Worm (Caenorhabditis elegans) whole organism, young adult: ENCODE data around the gene rrf-3.

Experiments
- T26A5.8 ChIP-seq: sonication (generic microtip); optimal IDR thresholded peaks from 2 replicates; lab custom pipeline; 2016; ENCODE audit warnings: missing genetic modification characterization, missing compliant biosample characterization
- ama-1 ChIP-seq, 3 experiments: fragments of 150-350 bp in 1 of 3; sonication (generic microtip) in 2 of 3; optimal IDR thresholded peaks; 2 replicates each; lab custom pipeline; 2014 to 2018; ENCODE audit warnings: missing biosample characterization in 2 of 3, missing genetic modification characterization in 2 of 3, missing genetic modification reagents in 2 of 3
- aptf-2 ChIP-seq: fragments of 200-800 bp; sonication (Bioruptor generic); conservative IDR thresholded peaks from 2 replicates; pipeline ENCODE4 v1.3.6; 2022; ENCODE audit warnings: missing genetic modification reagents, missing genetic modification characterization, missing compliant biosample characterization
- ceh-58 ChIP-seq: fragments of 200-800 bp; sonication (Bioruptor generic); IDR thresholded peaks from 2 replicates; pipeline ENCODE4 v1.3.6; 2022; ENCODE audit warnings: missing genetic modification characterization, missing compliant biosample characterization
- chd-7 ChIP-seq: sonication (generic microtip); optimal IDR thresholded peaks from 2 replicates; lab custom pipeline; 2016; ENCODE audit warnings: mild to moderate bottlenecking, missing genetic modification characterization, moderate library complexity, missing compliant biosample characterization
- dpff-1 ChIP-seq: sonication (generic microtip); optimal IDR thresholded peaks from 2 replicates; lab custom pipeline; 2017; ENCODE audit warnings: mild to moderate bottlenecking, missing genetic modification characterization, missing compliant biosample characterization
- dpl-1 ChIP-seq: fragments of 150-350 bp; optimal IDR thresholded peaks from 2 replicates; lab custom pipeline; 2014; ENCODE audit warnings: missing biosample characterization, missing genetic modification reagents, missing genetic modification characterization
- efl-1 ChIP-seq: fragments of 150-350 bp; optimal IDR thresholded peaks from 2 replicates; lab custom pipeline; 2014; ENCODE audit warnings: missing biosample characterization, missing genetic modification reagents, missing genetic modification characterization
- lin-35 ChIP-seq, 3 experiments: fragments of 150-350 bp in 2 of 3; sonication (generic microtip) in 1 of 3; optimal IDR thresholded peaks; 2 replicates each; lab custom pipeline; 2014 to 2018; ENCODE audit warnings: missing biosample characterization in 3 of 3, missing genetic modification characterization in 3 of 3, missing genetic modification reagents in 3 of 3
- pha-4 ChIP-seq: fragments of 150-350 bp; sonication (generic microtip); optimal IDR thresholded peaks from 2 replicates; lab custom pipeline; 2014; ENCODE audit warnings: missing biosample characterization, missing genetic modification reagents, missing genetic modification characterization
- rcor-1 ChIP-seq: fragments of 200-800 bp; sonication (Bioruptor generic); IDR thresholded peaks from 2 replicates; pipeline ENCODE4 v1.3.6; 2022; ENCODE audit warnings: missing genetic modification reagents, missing genetic modification characterization, missing compliant biosample characterization
- snpc-4 ChIP-seq, 5 experiments: fragments of 150-350 bp in 1 of 5; sonication (generic microtip) in 4 of 5; optimal IDR thresholded peaks; 2 replicates each; lab custom pipeline; 2014 to 2018; ENCODE audit warnings: missing genetic modification characterization in 5 of 5, missing biosample characterization in 3 of 5, antibody characterized with exemption in 2 of 5, mild to moderate bottlenecking in 2 of 5, missing compliant biosample characterization in 2 of 5, missing genotype in 2 of 5, moderate library complexity in 2 of 5, missing genetic modification reagents in 1 of 5
- ztf-3 ChIP-seq: fragments of 200-800 bp; sonication (Bioruptor generic); optimal IDR thresholded peaks from 2 replicates; lab custom pipeline; 2018; ENCODE audit warnings: mild to moderate bottlenecking, missing genetic modification characterization, missing compliant biosample characterization

DNA sequence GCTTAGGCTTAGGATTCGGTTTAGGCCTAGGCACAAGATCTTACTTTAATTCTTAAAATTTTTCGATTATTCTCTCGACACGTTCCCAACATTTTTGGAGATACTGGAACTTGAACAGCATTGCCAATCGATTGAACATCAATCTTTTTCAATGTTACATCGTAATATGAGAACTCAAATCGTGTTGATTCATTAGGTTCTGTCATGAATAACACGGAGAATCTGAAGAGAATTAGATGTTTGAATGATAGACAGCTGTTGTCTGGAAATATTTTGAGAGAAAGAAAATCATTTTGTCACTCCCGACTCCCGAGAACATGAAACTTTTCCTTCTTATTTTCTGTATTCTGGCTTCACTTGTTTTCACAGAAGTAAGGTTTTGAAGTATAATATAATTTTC, 7.0 kb downstream of the rrf-3 start, which contains the start of gene T05C12.15:
- no peak for TF ChIP-seq rcor-1 (GFP tag; lab: Robert Waterston, UW)
- TF ChIP-seq ceh-58 (GFP tag; lab: Robert Waterston, UW): no peak
- no peak for TF ChIP-seq ama-1 (optimal IDR thresholded peaks at IDR 0.05; lab: Kevin White, UChicago)
- TF ChIP-seq ama-1 (GFP tag; optimal IDR thresholded peaks at IDR 0.05; lab: Kevin White, UChicago): no peak
- no peak for TF ChIP-seq ztf-3
- TF ChIP-seq lin-35 (GFP tag; optimal IDR thresholded peaks at IDR 0.05; lab: Kevin White, UChicago): no peak
- TF ChIP-seq dpl-1 (GFP tag; lab: Kevin White, UChicago): no peak
- TF ChIP-seq chd-7: no peak
- TF ChIP-seq efl-1 (GFP tag; lab: Kevin White, UChicago): no peak
- TF ChIP-seq snpc-4 (GFP tag; optimal IDR thresholded peaks at IDR 0.05; lab: Kevin White, UChicago): no peak
- TF ChIP-seq snpc-4 (tag; optimal IDR thresholded peaks at IDR 0.05; lab: Kevin White, UChicago): no peak
- no peak for TF ChIP-seq pha-4
- no peak for TF ChIP-seq aptf-2 (GFP tag; lab: Robert Waterston, UW)
- no peak for TF ChIP-seq T26A5.8 (tag; lab: Kevin White, UChicago)
- no peak for TF ChIP-seq dpff-1
